Worm (Caenorhabditis elegans): ENCODE data around the gene F29A7.4.

ce11 chrII:2709942-2710341, 39.9 kb upstream of the F29A7.4 start, which contains the start of gene T05A8.1:
- TF ChIP-seq W03F9.2 (tag; optimal IDR thresholded peaks at IDR 0.05) (no peak), him-1 (tag; optimal IDR thresholded peaks at IDR 0.05) (no peak)

Measured in whole organism, L4/young adult.